Worm (Caenorhabditis elegans) whole organism, early embryonic: ENCODE data around the gene K12H6.4.
"Not testable (repeated sequence)": the region's sequence is repeated elsewhere in the genome, so short reads cannot be mapped to it uniquely, and the experiment has no call there.

Experiments
- B0310.2 ChIP-seq: sonication (generic microtip); optimal IDR thresholded peaks from 2 replicates; lab custom pipeline; 2016; ENCODE audit warnings: mild to moderate bottlenecking, missing genetic modification characterization, missing compliant biosample characterization
- F13C5.2 ChIP-seq: sonication (generic microtip); optimal IDR thresholded peaks from 2 replicates; lab custom pipeline; 2017; ENCODE audit warnings: mild to moderate bottlenecking, missing genetic modification characterization, inconsistent platforms, missing compliant biosample characterization
- aly-1 ChIP-seq: sonication (generic microtip); optimal IDR thresholded peaks from 2 replicates; lab custom pipeline; 2016; ENCODE audit warnings: missing genetic modification characterization, missing compliant biosample characterization
- ama-1 ChIP-seq: fragments of 150-350 bp; optimal IDR thresholded peaks from 2 replicates; lab custom pipeline; 2014
- ceh-13 ChIP-seq: fragments of 200-800 bp; sonication (Bioruptor generic); optimal IDR thresholded peaks from 2 replicates; lab custom pipeline; 2018; ENCODE audit warnings: mild to moderate bottlenecking, missing genetic modification characterization, missing compliant biosample characterization
- ceh-36 ChIP-seq: sonication (generic microtip); optimal IDR thresholded peaks from 2 replicates; lab custom pipeline; 2016; ENCODE audit warnings: missing genetic modification characterization, inconsistent platforms, missing compliant biosample characterization
- ets-7 ChIP-seq: sonication (generic microtip); optimal IDR thresholded peaks from 2 replicates; lab custom pipeline; 2016; ENCODE audit warnings: missing genotype, missing genetic modification characterization, missing compliant biosample characterization
- flt-1 ChIP-seq: fragments of 200-800 bp; sonication (Bioruptor generic); IDR thresholded peaks from 2 replicates; pipeline ENCODE4 v1.3.6; 2022; ENCODE audit warnings: missing genetic modification characterization, missing compliant biosample characterization
- hmbx-1 ChIP-seq: sonication (generic microtip); optimal IDR thresholded peaks from 2 replicates; lab custom pipeline; 2016; ENCODE audit warnings: mild to moderate bottlenecking, missing genetic modification characterization, missing compliant biosample characterization
- hmg-4 ChIP-seq: fragments of 200-800 bp; sonication (Bioruptor generic); optimal IDR thresholded peaks from 2 replicates; lab custom pipeline; 2018; ENCODE audit warnings: mild to moderate bottlenecking, missing genetic modification characterization, missing compliant biosample characterization
- hnd-1 ChIP-seq: sonication (generic microtip); optimal IDR thresholded peaks from 2 replicates; lab custom pipeline; 2016; ENCODE audit warnings: missing genetic modification characterization, missing compliant biosample characterization
- pes-1 ChIP-seq: fragments of 200-800 bp; sonication (Bioruptor generic); IDR thresholded peaks from 2 replicates; pipeline ENCODE4 v1.3.6; 2022; ENCODE audit warnings: missing genetic modification reagents, missing genetic modification characterization, missing compliant biosample characterization
- scrt-1 ChIP-seq: fragments of 200-800 bp; sonication (Bioruptor generic); IDR thresholded peaks from 2 replicates; pipeline ENCODE4 v1.3.6; 2022; ENCODE audit warnings: missing genetic modification characterization, missing compliant biosample characterization
- sea-1 ChIP-seq: fragments of 200-800 bp; sonication (Bioruptor generic); conservative IDR thresholded peaks from 2 replicates; pipeline ENCODE4 v1.3.6; 2022; ENCODE audit warnings: missing genetic modification characterization, missing compliant biosample characterization
- tbx-11 ChIP-seq: fragments of 200-800 bp; sonication (Bioruptor generic); IDR thresholded peaks from 2 replicates; pipeline ENCODE4 v1.3.6; 2022; ENCODE audit warnings: missing genetic modification characterization, missing compliant biosample characterization
- tbx-37 ChIP-seq: fragments of 200-800 bp; sonication (Bioruptor generic); conservative IDR thresholded peaks from 2 replicates; pipeline ENCODE4 v1.3.6; 2022; ENCODE audit warnings: missing genetic modification reagents, missing genetic modification characterization, missing compliant biosample characterization
- tra-4 ChIP-seq: sonication (generic microtip); optimal IDR thresholded peaks from 2 replicates; lab custom pipeline; 2017; ENCODE audit warnings: missing genetic modification characterization, missing compliant biosample characterization

K12H6.4 gene

ce11 chrII:2846552-2846951 lies 22.5 kb upstream of the K12H6.4 start:
- TF ChIP-seq ets-7 (tag; lab: Kevin White, UChicago) (no peak), B0310.2 (tag; lab: Kevin White, UChicago) (no peak), tbx-11 (GFP tag; lab: Robert Waterston, UW) (no peak), pes-1 (no peak), ceh-36 (tag; lab: Kevin White, UChicago) (peak; percentile 91), sea-1 (GFP tag; lab: Robert Waterston, UW) (no peak)

- no peak for TF ChIP-seq tra-4 (tag; lab: Kevin White, UChicago)
- TF ChIP-seq pes-1 = no peak
- no peak for TF ChIP-seq tbx-11 (GFP tag; lab: Robert Waterston, UW)
- no peak for TF ChIP-seq hmg-4 (GFP tag; lab: Kevin White, UChicago)
- no peak for TF ChIP-seq flt-1 (GFP tag; lab: Robert Waterston, UW)
- TF ChIP-seq tbx-37 (GFP tag; lab: Robert Waterston, UW) = no peak
- TF ChIP-seq F13C5.2 (tag; lab: Kevin White, UChicago) = no peak
Measured at ce11 chrII:2845674-2846073, 21.6 kb upstream of the K12H6.4 start.

DNA sequence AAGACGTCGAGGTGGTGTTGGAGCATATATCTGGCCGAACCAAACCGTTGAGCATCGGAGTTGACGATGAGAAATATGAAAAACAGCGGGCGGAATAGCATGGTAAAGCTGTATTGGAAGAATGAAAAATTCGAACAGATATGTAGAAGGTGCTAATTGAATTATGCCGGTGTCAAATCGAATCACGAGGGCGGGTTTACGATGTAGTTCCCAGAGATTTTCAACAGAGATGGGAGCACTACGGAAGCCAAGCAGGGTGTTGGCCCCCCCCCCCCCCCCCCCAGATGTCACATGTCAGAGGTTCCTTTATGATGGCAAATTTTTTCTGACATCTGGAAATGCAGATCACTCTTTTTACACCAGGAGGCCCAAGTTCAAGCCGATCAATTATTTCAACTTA lies 19.0 kb upstream of the K12H6.4 start, which contains the start of gene Y110A2AL.7:
Gene Y110A2AL.7, minus strand, starts transcription at position 101 of the 400 bp plus-strand sequence.
- TF ChIP-seq pes-1 = no peak
- TF ChIP-seq hmg-4 (GFP tag; lab: Kevin White, UChicago) = no peak
- no peak for TF ChIP-seq aly-1 (tag; lab: Kevin White, UChicago)
- no peak for TF ChIP-seq tbx-11 (GFP tag; lab: Robert Waterston, UW)
- no peak for TF ChIP-seq scrt-1 (GFP tag; lab: Robert Waterston, UW)
- no peak for TF ChIP-seq ceh-13 (GFP tag; lab: Kevin White, UChicago)
- no peak for TF ChIP-seq hnd-1 (tag; lab: Kevin White, UChicago)
- no peak for TF ChIP-seq ceh-36 (tag; lab: Kevin White, UChicago)
- TF ChIP-seq flt-1 (GFP tag; lab: Robert Waterston, UW) = no peak
- no peak for TF ChIP-seq sea-1 (GFP tag; lab: Robert Waterston, UW)
- TF ChIP-seq ama-1 (lab: Kevin White, UChicago) = no peak
- TF ChIP-seq hmbx-1 (tag; lab: Kevin White, UChicago) = no peak
- TF ChIP-seq B0310.2 (tag; lab: Kevin White, UChicago) = no peak
- TF ChIP-seq tra-4 (tag; lab: Kevin White, UChicago) = no peak
- no peak for TF ChIP-seq ets-7 (tag; lab: Kevin White, UChicago)
- no peak for TF ChIP-seq F13C5.2 (tag; lab: Kevin White, UChicago)

ce11 chrII:2841529-2841928 lies 17.5 kb upstream of the K12H6.4 start, which contains the start of gene Y110A2AL.6:
Gene Y110A2AL.6 (minus strand): TSS chrII:2841629.
- no peak for TF ChIP-seq aly-1 (tag; lab: Kevin White, UChicago)
- TF ChIP-seq tra-4 (tag; lab: Kevin White, UChicago) = no peak
- TF ChIP-seq ceh-36 (tag; lab: Kevin White, UChicago) = no peak
- no peak for TF ChIP-seq F13C5.2 (tag; lab: Kevin White, UChicago)
- no peak for TF ChIP-seq ets-7 (tag; lab: Kevin White, UChicago)
- no peak for TF ChIP-seq sea-1 (GFP tag; lab: Robert Waterston, UW)
- TF ChIP-seq tbx-37 (GFP tag; lab: Robert Waterston, UW) = no peak
- TF ChIP-seq ama-1 (lab: Kevin White, UChicago) = no peak

ce11 chrII:2839004-2839403 lies 14.9 kb upstream of the K12H6.4 start, which contains the start of gene Y110A2AL.4:
Gene Y110A2AL.4 (plus strand): TSS chrII:2839304.
- TF ChIP-seq ceh-36, B0310.2, F13C5.2 (tag; lab: Kevin White, UChicago): not testable (repeated sequence)

DNA sequence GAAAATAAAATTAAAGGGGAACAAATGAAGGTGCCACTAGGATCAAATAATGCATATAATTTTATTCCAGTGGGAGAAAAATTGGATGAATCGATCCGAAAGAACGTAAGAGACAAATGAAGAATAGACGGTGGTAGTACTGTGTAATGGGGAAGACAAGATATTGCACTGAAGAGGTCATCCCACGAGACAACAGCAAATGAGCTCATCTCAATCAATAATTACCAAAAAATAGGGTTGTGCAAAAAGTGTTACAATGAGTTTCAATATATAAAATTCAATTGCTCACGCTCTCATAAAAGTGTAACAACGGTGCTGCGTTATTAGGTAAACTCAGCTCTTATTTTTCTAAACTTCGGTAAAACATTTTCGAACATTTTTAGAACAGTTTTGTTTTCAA lies 12.8 kb upstream of the K12H6.4 start, which contains the start of gene K12H6.7:
Gene K12H6.7, minus strand, starts transcription at position 101 of the 400 bp plus-strand sequence.
- no peak for TF ChIP-seq ama-1 (lab: Kevin White, UChicago)
- no peak for TF ChIP-seq F13C5.2 (tag; lab: Kevin White, UChicago)
- TF ChIP-seq ceh-13 (GFP tag; lab: Kevin White, UChicago) = no peak
- TF ChIP-seq scrt-1 (GFP tag; lab: Robert Waterston, UW) = no peak
- TF ChIP-seq flt-1 (GFP tag; lab: Robert Waterston, UW) = no peak
- TF ChIP-seq B0310.2 (tag; lab: Kevin White, UChicago) = no peak
- TF ChIP-seq aly-1 (tag; lab: Kevin White, UChicago) = no peak
- TF ChIP-seq pes-1 = no peak
- no peak for TF ChIP-seq ets-7 (tag; lab: Kevin White, UChicago)
- no peak for TF ChIP-seq hmg-4 (GFP tag; lab: Kevin White, UChicago)

ce11 chrII:2834105-2834504 lies 10.0 kb upstream of the K12H6.4 start:
- TF ChIP-seq hnd-1 (tag; lab: Kevin White, UChicago) (no peak), flt-1 (GFP tag; lab: Robert Waterston, UW) (no peak), scrt-1 (GFP tag; lab: Robert Waterston, UW) (no peak), pes-1 (no peak), tbx-37 (GFP tag; lab: Robert Waterston, UW) (no peak), tra-4 (tag; lab: Kevin White, UChicago) (no peak), ceh-36 (tag; lab: Kevin White, UChicago) (no peak)

DNA sequence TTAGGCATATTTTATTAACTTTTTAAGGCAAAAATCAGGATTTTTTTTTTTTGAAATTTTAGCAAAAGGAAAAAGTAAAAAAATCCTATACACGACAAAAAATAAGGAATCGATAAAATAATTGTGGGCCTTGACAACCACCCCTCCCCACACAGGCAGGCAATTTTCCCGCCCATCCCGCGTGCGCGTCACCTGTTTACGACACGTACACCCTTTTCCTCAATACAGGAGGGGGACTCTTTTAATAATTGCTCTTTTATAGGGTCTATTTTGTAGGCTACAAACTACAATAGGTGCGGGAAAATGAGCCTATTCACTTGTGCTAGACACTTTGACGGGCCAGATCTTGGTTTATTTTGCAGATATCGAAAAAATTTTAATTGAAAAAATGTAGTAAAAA lies 8.5 kb upstream of the K12H6.4 start:
- TF ChIP-seq hmg-4 (GFP tag; lab: Kevin White, UChicago) (peak; percentile 9), scrt-1 (GFP tag; lab: Robert Waterston, UW) (no peak)
